Worm (Caenorhabditis elegans): Measurements from ENCODE around the gene slc-25A18.2.
A peak's percentile ranks its signal among the peaks of the same experiment; 100 is the strongest.

DNA sequence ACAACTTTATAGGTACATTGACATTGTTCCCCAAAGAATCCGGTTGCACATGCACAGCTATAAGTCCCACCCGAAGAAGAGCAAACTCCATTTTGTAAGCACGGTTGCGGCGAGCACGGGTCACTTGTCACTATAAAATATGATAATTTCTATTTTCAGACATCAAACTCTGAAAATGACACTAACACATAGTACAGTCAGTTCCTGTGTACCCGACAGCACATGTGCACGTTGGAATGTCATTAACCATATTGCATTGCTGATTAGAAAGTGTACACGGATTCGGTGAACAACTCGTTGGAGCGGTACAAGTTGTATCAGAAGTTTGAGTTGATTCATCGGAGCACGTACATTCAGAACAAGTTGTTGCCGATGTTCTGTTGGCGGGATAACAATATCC lies 22.4 kb downstream of the slc-25A18.2 start:
- no peak for TF ChIP-seq ztf-11 (tag; optimal IDR thresholded peaks at IDR 0.05)
- no peak for TF ChIP-seq lin-39 (tag; optimal IDR thresholded peaks at IDR 0.05)
- TF ChIP-seq unc-62 (GFP tag; optimal IDR thresholded peaks at IDR 0.05), result no peak
- TF ChIP-seq lin-14 (GFP tag; optimal IDR thresholded peaks at IDR 0.05), result no peak
- TF ChIP-seq lin-13 (GFP tag; optimal IDR thresholded peaks at IDR 0.05), result no peak
- no peak for TF ChIP-seq lin-35 (GFP tag; optimal IDR thresholded peaks at IDR 0.05)
- TF ChIP-seq fos-1 (tag; optimal IDR thresholded peaks at IDR 0.05), result no peak
- TF ChIP-seq egl-13 (tag; optimal IDR thresholded peaks at IDR 0.05), result no peak
- TF ChIP-seq lin-15B (tag; optimal IDR thresholded peaks at IDR 0.05), result no peak
- TF ChIP-seq nhr-20 (tag; optimal IDR thresholded peaks at IDR 0.05), result peak; percentile 4
- no peak for TF ChIP-seq nhr-19 (GFP tag; conservative IDR thresholded peaks at IDR 0.05)
- TF ChIP-seq snpc-4 (tag; optimal IDR thresholded peaks at IDR 0.05), result no peak

Data from whole organism, L1 larva.